Worm (Caenorhabditis elegans): ENCODE measurements around the gene scvp-1.

The scvp-1 gene

DNA sequence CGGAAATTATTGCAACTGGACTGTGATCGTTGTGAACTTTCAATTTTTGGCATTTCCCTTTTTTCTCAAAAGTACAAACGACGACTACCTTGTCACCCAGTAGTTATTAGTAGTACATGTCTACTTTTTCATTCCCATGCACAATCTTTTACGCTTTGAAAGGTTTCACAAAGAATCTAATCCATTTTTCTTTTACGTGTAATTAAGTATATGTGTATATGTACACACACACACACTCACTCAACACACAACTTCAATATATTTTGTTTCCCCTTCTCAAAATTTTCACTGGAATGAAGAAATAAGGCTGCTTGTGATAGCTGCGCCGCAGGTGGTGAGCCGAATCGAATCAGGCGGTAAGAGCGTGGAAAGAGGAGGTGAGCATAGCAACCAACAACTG, 6.4 kb downstream of the scvp-1 start, which contains the start of gene F58B4.6:
Gene F58B4.6 (plus strand): TSS at position 301 of the 400 bp plus-strand sequence.
- no peak for TF ChIP-seq elt-2 (tag; optimal IDR thresholded peaks at IDR 0.05)
- no peak for TF ChIP-seq tbx-2 (tag; optimal IDR thresholded peaks at IDR 0.05)
- TF ChIP-seq nhr-43 (tag; optimal IDR thresholded peaks at IDR 0.05; ENCODE audit: poor library complexity, severe bottlenecking), result no peak
- TF ChIP-seq fos-1 (tag; optimal IDR thresholded peaks at IDR 0.05), result no peak
- no peak for TF ChIP-seq daf-12 (tag; optimal IDR thresholded peaks at IDR 0.05)
- TF ChIP-seq lin-15B (tag; optimal IDR thresholded peaks at IDR 0.05), result no peak
- no peak for TF ChIP-seq ceh-9 (tag; optimal IDR thresholded peaks at IDR 0.05)
- no peak for TF ChIP-seq lin-39 (tag; optimal IDR thresholded peaks at IDR 0.05)
- no peak for TF ChIP-seq ceh-16 (tag; optimal IDR thresholded peaks at IDR 0.05)
- no peak for TF ChIP-seq nhr-76 (tag; optimal IDR thresholded peaks at IDR 0.05)
- TF ChIP-seq nhr-25 (tag; optimal IDR thresholded peaks at IDR 0.05), result no peak
- TF ChIP-seq nhr-23 (tag; optimal IDR thresholded peaks at IDR 0.05), result no peak
- TF ChIP-seq elt-3 (tag; optimal IDR thresholded peaks at IDR 0.05), result no peak
- TF ChIP-seq ZK546.5 (tag; optimal IDR thresholded peaks at IDR 0.05), result no peak

ce11 chrV:10923229-10923628, 7.9 kb downstream of the scvp-1 start, which contains the start of gene F58B4.7:
TSS of gene F58B4.7 (minus strand) at chrV:10923329.
- TF ChIP-seq egl-27 (tag; optimal IDR thresholded peaks at IDR 0.05) (no peak), nhr-67 (tag; optimal IDR thresholded peaks at IDR 0.05) (no peak), fos-1 (tag; optimal IDR thresholded peaks at IDR 0.05) (no peak), fkh-10 (GFP tag; optimal IDR thresholded peaks at IDR 0.05) (no peak), hmg-11 (tag; optimal IDR thresholded peaks at IDR 0.05) (no peak), mml-1 (tag; optimal IDR thresholded peaks at IDR 0.05) (no peak), sea-2 (GFP tag; optimal IDR thresholded peaks at IDR 0.05) (no peak), ceh-28 (tag; optimal IDR thresholded peaks at IDR 0.05) (no peak), R02D3.7 (tag; optimal IDR thresholded peaks at IDR 0.05) (no peak), snpc-4 (tag; optimal IDR thresholded peaks at IDR 0.05) (no peak), elt-3 (tag; optimal IDR thresholded peaks at IDR 0.05) (no peak), nhr-76 (tag; optimal IDR thresholded peaks at IDR 0.05) (no peak), ama-1 (optimal IDR thresholded peaks at IDR 0.05) (no peak), elt-2 (tag; optimal IDR thresholded peaks at IDR 0.05) (no peak)

DNA sequence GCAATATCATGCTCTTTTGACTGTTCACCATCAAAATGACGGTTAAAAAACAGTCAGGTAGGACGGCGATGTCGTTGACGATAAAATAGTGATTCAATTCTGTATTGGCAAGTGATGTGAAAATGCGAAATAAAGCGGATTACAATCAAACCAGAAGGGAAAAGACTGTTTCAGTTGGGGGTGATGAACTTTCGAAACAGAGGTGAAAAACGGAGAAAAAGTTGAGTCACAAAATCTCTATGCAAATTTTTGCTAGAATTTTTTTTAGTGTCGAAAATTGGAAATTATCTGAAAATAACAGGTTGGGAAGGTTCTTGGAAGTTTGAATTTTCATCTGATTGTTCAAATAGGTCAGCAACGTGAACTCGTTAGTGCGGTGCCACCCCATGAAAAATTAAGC, 9.3 kb downstream of the scvp-1 start, which contains the start of gene nas-31:
Gene nas-31 (minus strand): TSS at position 101 of the 400 bp plus-strand sequence.
- no peak for TF ChIP-seq elt-1 (tag; optimal IDR thresholded peaks at IDR 0.05)

ce11 chrV:10918373-10918772, 12.7 kb downstream of the scvp-1 start, which contains the start of gene F58B4.2:
TSS of gene F58B4.2 (minus strand) at chrV:10918473.
- TF ChIP-seq nhr-43 (tag; optimal IDR thresholded peaks at IDR 0.05; ENCODE audit: poor library complexity, severe bottlenecking) (no peak), zag-1 (tag; optimal IDR thresholded peaks at IDR 0.05) (no peak), nhr-77 (tag; optimal IDR thresholded peaks at IDR 0.05) (no peak), ceh-82 (tag; optimal IDR thresholded peaks at IDR 0.05) (no peak), aly-2 (tag; optimal IDR thresholded peaks at IDR 0.05) (no peak), daf-12 (tag; optimal IDR thresholded peaks at IDR 0.05) (no peak), ceh-16 (tag; optimal IDR thresholded peaks at IDR 0.05) (no peak), lin-15B (tag; optimal IDR thresholded peaks at IDR 0.05) (no peak)

ce11 chrV:10915922-10916321, 15.2 kb downstream of the scvp-1 start:
- no peak for TF ChIP-seq snpc-4 (tag; optimal IDR thresholded peaks at IDR 0.05)
- no peak for TF ChIP-seq pha-4 (tag; optimal IDR thresholded peaks at IDR 0.05)
- TF ChIP-seq nfya-1 (tag; optimal IDR thresholded peaks at IDR 0.05; ENCODE audit: insufficient read depth), result peak; percentile 15
- TF ChIP-seq mdl-1 (tag; optimal IDR thresholded peaks at IDR 0.05), result no peak
- no peak for TF ChIP-seq sea-2 (GFP tag; optimal IDR thresholded peaks at IDR 0.05)
- no peak for TF ChIP-seq ama-1 (optimal IDR thresholded peaks at IDR 0.05)
- TF ChIP-seq unc-39 (tag; optimal IDR thresholded peaks at IDR 0.05), result no peak
- peak; percentile 82 for TF ChIP-seq unc-62 (GFP tag; optimal IDR thresholded peaks at IDR 0.05)
- TF ChIP-seq elt-1 (tag; optimal IDR thresholded peaks at IDR 0.05), result peak; percentile 76
- no peak for TF ChIP-seq nhr-237 (tag; optimal IDR thresholded peaks at IDR 0.05)
- no peak for TF ChIP-seq jun-1 (tag; optimal IDR thresholded peaks at IDR 0.05)
- no peak for TF ChIP-seq aly-2 (tag; optimal IDR thresholded peaks at IDR 0.05)
- TF ChIP-seq tbx-2 (tag; optimal IDR thresholded peaks at IDR 0.05), result no peak
- no peak for TF ChIP-seq nhr-28 (tag; optimal IDR thresholded peaks at IDR 0.05)
- no peak for TF ChIP-seq ztf-4 (tag; optimal IDR thresholded peaks at IDR 0.05)
- TF ChIP-seq fos-1 (tag; optimal IDR thresholded peaks at IDR 0.05), result no peak
- TF ChIP-seq ztf-11 (tag; optimal IDR thresholded peaks at IDR 0.05), result no peak
- no peak for TF ChIP-seq nhr-23 (tag; optimal IDR thresholded peaks at IDR 0.05)
- TF ChIP-seq R02D3.7 (tag; optimal IDR thresholded peaks at IDR 0.05), result no peak

Measured in whole organism, L3 larva.